Worm (Caenorhabditis elegans): ENCODE data around the gene C35D6.4.

DNA sequence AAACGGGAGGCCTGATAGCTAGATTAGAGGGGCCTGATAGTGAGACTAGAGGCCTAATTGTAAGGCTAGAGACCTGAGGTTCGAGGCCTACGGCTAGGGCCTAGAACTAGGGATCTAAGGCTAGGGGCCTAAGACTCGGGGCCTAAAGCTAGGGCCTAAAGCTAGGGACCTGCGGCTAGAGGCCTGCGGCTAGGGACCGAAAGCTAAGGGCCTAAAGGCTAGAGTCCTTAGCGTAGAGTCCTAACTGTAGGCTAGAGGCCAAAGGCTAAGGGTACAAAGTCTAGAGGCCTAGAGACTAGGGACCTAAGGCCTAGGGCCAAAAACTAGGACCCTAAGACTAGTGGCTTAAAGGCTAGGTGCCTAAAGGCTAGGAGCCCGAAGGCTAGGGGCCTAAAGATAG lies 17.7 kb upstream of the C35D6.4 start:
- no peak for TF ChIP-seq ceh-82 (tag; optimal IDR thresholded peaks at IDR 0.05)
- no peak for TF ChIP-seq sem-4 (tag; optimal IDR thresholded peaks at IDR 0.05)
- no peak for TF ChIP-seq snpc-4 (tag; optimal IDR thresholded peaks at IDR 0.05)
- no peak for TF ChIP-seq R02D3.7 (tag; optimal IDR thresholded peaks at IDR 0.05)
- TF ChIP-seq nhr-237 (tag; optimal IDR thresholded peaks at IDR 0.05), result no peak
- no peak for TF ChIP-seq ZK546.5 (tag; optimal IDR thresholded peaks at IDR 0.05)
- TF ChIP-seq zag-1 (tag; optimal IDR thresholded peaks at IDR 0.05), result no peak
